Worm (Caenorhabditis elegans): Measurements from ENCODE around the gene C25F9.2.

Gene C25F9.2

DNA sequence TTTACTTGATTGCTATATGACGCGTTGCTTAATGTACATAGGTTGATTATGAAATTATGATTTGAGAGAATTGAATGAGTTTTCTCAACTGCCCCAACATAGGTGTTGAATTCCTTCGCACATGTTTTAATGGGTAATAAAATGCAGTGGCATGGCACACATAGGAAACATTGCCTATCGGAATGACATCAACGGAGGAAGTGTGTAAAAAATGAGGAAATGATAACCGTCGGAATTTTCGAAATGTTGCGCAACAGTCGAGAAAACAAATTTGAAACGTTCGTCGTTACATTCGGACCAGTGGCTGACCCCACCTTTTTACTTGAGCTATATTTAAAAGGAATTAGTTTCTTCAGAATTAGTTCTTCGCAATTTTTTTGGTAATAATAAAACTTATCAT lies 10.8 kb downstream of the C25F9.2 start:
- TF ChIP-seq mef-2 (tag; optimal IDR thresholded peaks at IDR 0.05) (no peak), fkh-10 (GFP tag; optimal IDR thresholded peaks at IDR 0.05) (no peak), nhr-90 (tag; optimal IDR thresholded peaks at IDR 0.05; ENCODE audit: poor library complexity) (no peak), nhr-77 (tag; optimal IDR thresholded peaks at IDR 0.05) (no peak), nhr-85 (tag) (no peak), elt-2 (tag; optimal IDR thresholded peaks at IDR 0.05) (peak; percentile 14), egl-13 (tag; optimal IDR thresholded peaks at IDR 0.05) (no peak), efl-1 (optimal IDR thresholded peaks at IDR 0.05) (no peak), efl-1 (GFP tag; optimal IDR thresholded peaks at IDR 0.05 in 1 of 2) (no peak)

- TF ChIP-seq ztf-11 (tag; optimal IDR thresholded peaks at IDR 0.05): no peak
- no peak for TF ChIP-seq pqm-1 (tag; optimal IDR thresholded peaks at IDR 0.05)
- no peak for TF ChIP-seq nhr-12 (tag; optimal IDR thresholded peaks at IDR 0.05)
- TF ChIP-seq mab-9 (GFP tag; IDR thresholded peaks at IDR 0.05): no peak
Measured at ce11 chrV:19432972-19433371, 11.7 kb downstream of the C25F9.2 start, which contains the start of gene C25F9.11. Gene C25F9.11 (minus strand): TSS chrV:19433072.

ce11 chrV:19433806-19434437 lies 12.7 kb downstream of the C25F9.2 start, which contains the start of gene C25F9.16:
Gene C25F9.16 (plus strand): TSS chrV:19434387.
- TF ChIP-seq efl-3 (GFP tag; optimal IDR thresholded peaks at IDR 0.05) (no peak), rnt-1 (tag; optimal IDR thresholded peaks at IDR 0.05) (no peak), lin-35 (GFP tag; optimal IDR thresholded peaks at IDR 0.05) (peak in 1 of 2 experiments; percentile 15), alr-1 (tag; optimal IDR thresholded peaks at IDR 0.05; ENCODE audit: borderline replicate concordance) (no peak), ceh-63 (GFP tag; optimal IDR thresholded peaks at IDR 0.05) (no peak), xbp-1 (tag; optimal IDR thresholded peaks at IDR 0.05) (no peak), vab-15 (tag; optimal IDR thresholded peaks at IDR 0.05) (no peak), dsc-1 (tag; optimal IDR thresholded peaks at IDR 0.05) (no peak), pqm-1 (tag; optimal IDR thresholded peaks at IDR 0.05) (no peak), ztf-4 (tag; optimal IDR thresholded peaks at IDR 0.05) (no peak), efl-1 (optimal IDR thresholded peaks at IDR 0.05) (no peak), efl-1 (GFP tag; optimal IDR thresholded peaks at IDR 0.05 in 1 of 2) (peak in 1 of 2 experiments; percentile 40), nhr-77 (tag; optimal IDR thresholded peaks at IDR 0.05) (no peak), nhr-85 (tag) (no peak)

- TF ChIP-seq efl-1 (optimal IDR thresholded peaks at IDR 0.05) (no peak), efl-1 (GFP tag; optimal IDR thresholded peaks at IDR 0.05 in 1 of 2) (peak in 1 of 2 experiments; percentile 21), tlp-1 (tag; optimal IDR thresholded peaks at IDR 0.05) (no peak), hlh-17 (GFP tag; optimal IDR thresholded peaks at IDR 0.05; ENCODE audit: borderline replicate concordance) (no peak), nhr-12 (tag; optimal IDR thresholded peaks at IDR 0.05) (no peak), sox-4 (tag; optimal IDR thresholded peaks at IDR 0.05) (no peak), lin-13 (GFP tag; optimal IDR thresholded peaks at IDR 0.05) (no peak), swsn-7 (tag; optimal IDR thresholded peaks at IDR 0.05) (no peak), skn-1 (tag; optimal IDR thresholded peaks at IDR 0.05) (no peak)
Measured at ce11 chrV:19436307-19436706, 15.0 kb downstream of the C25F9.2 start, which contains the start of gene C25F9.14. Gene C25F9.14 (plus strand): TSS chrV:19436484.

DNA sequence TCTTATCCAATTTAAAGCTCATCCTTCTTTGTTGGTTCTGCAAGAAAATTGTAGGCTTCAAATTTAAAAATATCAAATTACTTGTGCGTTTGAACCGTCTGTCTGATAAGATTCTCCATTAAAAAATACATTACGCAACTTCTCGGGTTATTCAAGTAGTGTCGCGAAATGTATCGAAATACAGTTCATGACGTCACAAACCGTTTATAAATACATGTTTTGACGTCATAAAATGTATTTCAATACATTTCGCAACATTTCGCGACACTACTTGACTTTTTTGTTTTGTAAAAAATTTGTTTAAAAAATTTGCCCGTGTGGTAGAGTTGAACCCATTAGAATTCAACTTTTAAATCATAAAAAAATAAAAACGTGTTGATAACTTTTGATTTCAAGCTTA lies 22.3 kb downstream of the C25F9.2 start:
- TF ChIP-seq unc-86 (tag; optimal IDR thresholded peaks at IDR 0.05) (no peak), dpl-1 (GFP tag; optimal IDR thresholded peaks at IDR 0.05) (no peak), xbp-1 (tag; optimal IDR thresholded peaks at IDR 0.05) (no peak), ceh-8 (GFP tag; optimal IDR thresholded peaks at IDR 0.05) (no peak)

DNA sequence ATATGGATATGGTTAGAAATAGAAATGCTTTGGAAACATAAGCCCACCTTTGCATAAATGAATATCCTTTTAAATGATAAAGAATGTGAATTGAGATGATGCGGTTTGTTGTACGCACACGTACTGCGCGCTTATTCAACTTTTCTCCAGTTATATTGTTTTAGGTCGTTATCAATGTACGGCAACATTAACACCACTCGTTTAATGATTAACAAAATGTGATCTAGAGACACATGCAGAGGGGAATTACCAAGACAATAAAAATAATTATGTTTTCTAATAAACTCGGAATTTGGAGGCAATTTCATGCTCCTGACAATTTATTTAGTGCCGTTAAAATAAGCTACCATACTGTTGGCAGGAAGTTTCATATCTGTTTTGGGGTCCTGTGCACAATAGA lies 24.2 kb downstream of the C25F9.2 start, which contains the start of gene M04C3.1:
TSS of gene M04C3.1 (minus strand) at position 164 of the 400 bp plus-strand sequence.
- peak; percentile 7 for TF ChIP-seq elt-2 (tag; optimal IDR thresholded peaks at IDR 0.05)
- TF ChIP-seq ama-1 (optimal IDR thresholded peaks at IDR 0.05): no peak
- TF ChIP-seq nhr-20 (tag; optimal IDR thresholded peaks at IDR 0.05): no peak
